Fruit fly (Drosophila melanogaster) whole organism, adult: ENCODE measurements around the gene Axs.
A peak's percentile ranks its signal among the peaks of the same experiment; 100 is the strongest.

ENCODE experiments used
- CG11617 ChIP-seq: fragments of 200-800 bp; sonication (Bioruptor generic); optimal IDR thresholded peaks from 2 replicates; lab custom pipeline; 2017; ENCODE audit warnings: mild to moderate bottlenecking, missing biosample characterization, missing genetic modification reagents, missing genetic modification characterization
- CG12768 ChIP-seq: fragments of 200-800 bp; sonication (Bioruptor generic); optimal IDR thresholded peaks from 2 replicates; lab custom pipeline; 2017; ENCODE audit warnings: missing biosample characterization, missing genetic modification characterization, mild to moderate bottlenecking, moderate library complexity, missing genetic modification reagents
- CG14711 ChIP-seq: fragments of 200-800 bp; sonication (Bioruptor generic); optimal IDR thresholded peaks from 2 replicates; lab custom pipeline; 2018; ENCODE audit warnings: missing biosample characterization, mild to moderate bottlenecking, missing genetic modification characterization, moderate library complexity
- CG1620 ChIP-seq: fragments of 200-800 bp; sonication (Bioruptor generic); optimal IDR thresholded peaks from 2 replicates; lab custom pipeline; 2016; ENCODE audit warnings: missing biosample characterization, missing genetic modification characterization
- CG33017 ChIP-seq: fragments of 200-800 bp; sonication (Bioruptor generic); optimal IDR thresholded peaks from 2 replicates; lab custom pipeline; 2018; ENCODE audit warnings: missing biosample characterization, mild to moderate bottlenecking, missing genetic modification characterization, moderate library complexity
- CG5204 ChIP-seq: fragments of 200-800 bp; sonication (Bioruptor generic); optimal IDR thresholded peaks from 2 replicates; lab custom pipeline; 2016; ENCODE audit warnings: missing biosample characterization, missing genetic modification characterization
- CG7045 ChIP-seq: fragments of 200-800 bp; sonication (Bioruptor generic); optimal IDR thresholded peaks from 2 replicates; lab custom pipeline; 2017; ENCODE audit warnings: missing biosample characterization, mild to moderate bottlenecking, missing genetic modification characterization
- CG7101 ChIP-seq: fragments of 200-800 bp; sonication (Bioruptor generic); optimal IDR thresholded peaks from 2 replicates; lab custom pipeline; 2018; ENCODE audit warnings: missing biosample characterization, mild to moderate bottlenecking, missing genetic modification characterization, moderate library complexity
- Clk ChIP-seq: fragments of 200-800 bp; sonication (Bioruptor generic); optimal IDR thresholded peaks from 2 replicates; lab custom pipeline; 2017; ENCODE audit warnings: missing biosample characterization, missing genetic modification characterization
- Crg-1 ChIP-seq: fragments of 200-800 bp; sonication (Bioruptor generic); optimal IDR thresholded peaks from 2 replicates; lab custom pipeline; 2016; ENCODE audit warnings: missing biosample characterization, missing genetic modification characterization
- Hr96 ChIP-seq: fragments of 200-800 bp; sonication (Bioruptor generic); optimal IDR thresholded peaks from 2 replicates; lab custom pipeline; 2016; ENCODE audit warnings: missing biosample characterization, missing genetic modification characterization
- Mnt ChIP-seq: fragments of 200-800 bp; sonication (Bioruptor generic); optimal IDR thresholded peaks from 2 replicates; lab custom pipeline; 2016; ENCODE audit warnings: missing biosample characterization, mild to moderate bottlenecking, missing genetic modification characterization
- bab1 ChIP-seq: fragments of 200-800 bp; sonication (Bioruptor generic); optimal IDR thresholded peaks from 3 replicates; lab custom pipeline; 2019; ENCODE audit warnings: missing biosample characterization, mild to moderate bottlenecking, missing genetic modification characterization, moderate library complexity
- cic ChIP-seq: fragments of 200-800 bp; sonication (Bioruptor generic); optimal IDR thresholded peaks from 2 replicates; lab custom pipeline; 2017; ENCODE audit warnings: missing biosample characterization, mild to moderate bottlenecking, missing genetic modification characterization, moderate library complexity
- cnc ChIP-seq, 2 experiments: fragments of >200 bp; optimal IDR thresholded peaks; 2 replicates each; lab custom pipeline; 2017
- kay ChIP-seq: fragments of 200-800 bp; sonication (Bioruptor generic); peaks from one replicate; lab custom pipeline; 2016; ENCODE audit warnings: missing biosample characterization, missing genetic modification characterization, borderline replicate concordance
- ovo ChIP-seq: fragments of 200-800 bp; sonication (Bioruptor generic); optimal IDR thresholded peaks from 2 replicates; lab custom pipeline; 2016; ENCODE audit warnings: missing biosample characterization, missing genetic modification characterization
- pad ChIP-seq: fragments of 200-800 bp; sonication (Bioruptor generic); optimal IDR thresholded peaks from 3 replicates; lab custom pipeline; 2017; ENCODE audit warnings: missing biosample characterization, missing genetic modification characterization, mild to moderate bottlenecking, moderate library complexity, missing genetic modification reagents
- tj ChIP-seq: fragments of 200-800 bp; sonication (Bioruptor generic); optimal IDR thresholded peaks from 3 replicates; lab custom pipeline; 2017; ENCODE audit warnings: missing biosample characterization, mild to moderate bottlenecking, missing genetic modification characterization, moderate library complexity
- toe ChIP-seq: fragments of 200-800 bp; sonication (Bioruptor generic); optimal IDR thresholded peaks from 2 replicates; lab custom pipeline; 2016; ENCODE audit warnings: missing biosample characterization, missing genetic modification characterization

Axs gene

DNA sequence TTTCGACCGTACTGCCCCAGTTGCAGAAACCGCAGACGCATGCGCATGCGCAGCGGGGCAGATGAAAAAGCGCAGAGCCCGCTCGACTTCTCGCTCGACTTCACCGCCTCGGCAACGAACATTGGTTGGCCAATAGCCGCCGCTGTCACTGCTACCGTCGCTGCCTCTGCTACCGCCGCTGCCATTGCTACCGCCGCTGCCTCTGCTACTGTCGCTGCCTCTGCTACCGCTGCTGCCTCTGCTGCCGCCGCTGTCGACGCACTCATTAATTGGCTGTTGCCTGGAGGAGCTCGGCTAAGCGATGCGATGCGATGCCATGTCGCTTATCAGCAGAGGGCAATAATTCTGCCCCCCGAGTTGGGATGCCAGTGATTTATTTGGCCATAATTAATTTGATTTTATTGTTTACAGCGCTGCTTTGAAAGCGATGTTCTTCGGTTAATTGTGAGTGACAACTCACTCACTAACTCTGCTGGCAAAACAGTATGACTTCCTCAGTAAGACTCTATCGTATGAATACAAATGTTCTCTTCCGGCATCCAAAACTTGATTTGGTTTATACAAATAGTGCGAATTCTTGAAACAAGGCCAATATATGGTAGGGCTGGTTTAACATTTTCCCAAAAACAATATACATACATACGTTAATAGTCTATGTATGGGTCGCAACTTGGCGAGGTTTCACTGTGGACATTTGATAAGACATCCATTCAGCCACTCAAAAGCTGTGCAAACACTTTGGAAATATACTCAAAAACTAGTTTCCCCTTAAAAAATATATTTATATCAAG is 12.8 kb downstream of the Axs start:
- TF ChIP-seq CG12768 (no peak), CG14711 (tag; lab: Kevin White, UChicago) (peak; percentile 39), pad (GFP tag; lab: Kevin White, UChicago) (peak; percentile 9), CG5204 (GFP tag; lab: Kevin White, UChicago) (no peak)

DNA sequence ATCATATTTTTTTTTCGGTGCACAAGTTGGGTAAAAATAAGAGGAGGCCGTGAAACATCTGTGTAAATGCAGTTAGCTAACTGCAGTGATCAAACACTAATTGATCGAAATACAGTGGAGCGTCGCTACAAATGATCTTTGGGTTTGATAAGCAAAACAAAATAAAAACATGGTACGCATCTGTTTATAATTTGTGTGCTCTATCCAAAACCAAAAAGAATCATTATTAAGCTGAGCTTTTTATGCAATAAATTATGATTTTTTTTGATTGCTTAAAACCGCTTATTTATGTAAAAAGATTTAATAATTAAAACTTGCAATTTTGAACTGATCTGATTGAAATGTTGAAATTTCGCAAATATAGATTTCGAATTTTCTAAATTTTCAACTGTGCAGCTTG is 13.4 kb downstream of the Axs start:
- TF ChIP-seq CG11617 (GFP tag; lab: Kevin White, UChicago) (no peak), CG14711 (tag; lab: Kevin White, UChicago) (no peak), kay (GFP tag; lab: Kevin White, UChicago) (peak; percentile 28)

dm6 chrX:16669849-16670248 is 13.8 kb downstream of the Axs start:
- TF ChIP-seq tj (GFP tag; lab: Kevin White, UChicago), result no peak
- TF ChIP-seq cic (GFP tag; lab: Kevin White, UChicago), result no peak
- TF ChIP-seq toe (GFP tag; lab: Kevin White, UChicago), result no peak

dm6 chrX:16664405-16665064 is 19.2 kb downstream of the Axs start, which contains the start of gene CG15865:
TSS of gene CG15865 (minus strand) at chrX:16664455.
- no peak for TF ChIP-seq CG7101
- TF ChIP-seq Hr96 (GFP tag; lab: Kevin White, UChicago), result peak; percentile 3

dm6 chrX:16660632-16661031 is 23.1 kb downstream of the Axs start:
- TF ChIP-seq ovo (GFP tag; lab: Kevin White, UChicago) (no peak), CG11617 (GFP tag; lab: Kevin White, UChicago) (no peak), Hr96 (GFP tag; lab: Kevin White, UChicago) (no peak)

DNA sequence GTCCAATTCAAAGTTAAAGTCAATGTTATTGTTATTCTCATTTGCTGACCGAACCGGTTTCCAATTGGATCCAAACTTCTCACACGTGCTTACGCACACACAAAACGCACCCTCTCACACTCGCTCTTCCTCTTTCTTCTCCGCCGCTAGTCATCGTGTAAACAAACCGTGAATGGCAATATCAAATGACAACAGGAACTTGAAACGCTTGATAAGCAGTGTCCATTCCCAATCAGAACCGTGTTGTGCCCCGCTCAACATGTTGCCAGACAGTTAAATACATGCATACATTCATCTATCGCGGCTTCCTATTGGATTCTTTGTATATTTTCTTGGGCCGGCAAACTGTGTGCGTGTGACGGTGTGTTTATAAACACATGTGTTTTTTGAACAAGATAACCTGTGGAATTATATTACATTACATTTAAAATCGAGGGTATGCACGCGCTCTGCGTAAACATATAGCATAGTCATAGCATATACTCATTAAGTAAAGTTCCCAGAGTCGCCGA is 27.9 kb downstream of the Axs start:
- TF ChIP-seq kay (GFP tag; lab: Kevin White, UChicago) (no peak), ovo (GFP tag; lab: Kevin White, UChicago) (peak; percentile 73), CG12768 (no peak), CG11617 (GFP tag; lab: Kevin White, UChicago) (no peak), toe (GFP tag; lab: Kevin White, UChicago) (no peak), CG33017 (no peak), tj (GFP tag; lab: Kevin White, UChicago) (peak; percentile 82), pad (GFP tag; lab: Kevin White, UChicago) (peak; percentile 5), CG14711 (tag; lab: Kevin White, UChicago) (no peak), cnc (optimal IDR thresholded peaks at IDR 0.05; lab: Kevin White, UChicago) (peak; percentile 43 to 44), CG7045 (GFP tag; lab: Kevin White, UChicago) (no peak), Clk (no peak), CG7101 (peak; percentile 4), bab1 (GFP tag; lab: Kevin White, UChicago) (peak; percentile 9), cic (GFP tag; lab: Kevin White, UChicago) (peak; percentile 98), CG1620 (GFP tag; lab: Kevin White, UChicago) (no peak), Hr96 (GFP tag; lab: Kevin White, UChicago) (no peak), Mnt (GFP tag; lab: Kevin White, UChicago) (peak; percentile 96), Crg-1 (GFP tag; lab: Kevin White, UChicago) (no peak), CG5204 (GFP tag; lab: Kevin White, UChicago) (no peak)

- TF ChIP-seq cic (GFP tag; lab: Kevin White, UChicago), result no peak
- no peak for TF ChIP-seq CG7045 (GFP tag; lab: Kevin White, UChicago)
- no peak for TF ChIP-seq cnc (optimal IDR thresholded peaks at IDR 0.05; lab: Kevin White, UChicago)
- TF ChIP-seq tj (GFP tag; lab: Kevin White, UChicago), result peak; percentile 44
- TF ChIP-seq CG12768, result no peak
- TF ChIP-seq kay (GFP tag; lab: Kevin White, UChicago), result no peak
Measured at dm6 chrX:16654931-16655409, 28.7 kb downstream of the Axs start, which contains the start of the genes Nemp and r. TSS of gene Nemp (minus strand) at chrX:16655015. TSS of gene r (plus strand) at chrX:16655359.
